In the genomic region with DNA sequence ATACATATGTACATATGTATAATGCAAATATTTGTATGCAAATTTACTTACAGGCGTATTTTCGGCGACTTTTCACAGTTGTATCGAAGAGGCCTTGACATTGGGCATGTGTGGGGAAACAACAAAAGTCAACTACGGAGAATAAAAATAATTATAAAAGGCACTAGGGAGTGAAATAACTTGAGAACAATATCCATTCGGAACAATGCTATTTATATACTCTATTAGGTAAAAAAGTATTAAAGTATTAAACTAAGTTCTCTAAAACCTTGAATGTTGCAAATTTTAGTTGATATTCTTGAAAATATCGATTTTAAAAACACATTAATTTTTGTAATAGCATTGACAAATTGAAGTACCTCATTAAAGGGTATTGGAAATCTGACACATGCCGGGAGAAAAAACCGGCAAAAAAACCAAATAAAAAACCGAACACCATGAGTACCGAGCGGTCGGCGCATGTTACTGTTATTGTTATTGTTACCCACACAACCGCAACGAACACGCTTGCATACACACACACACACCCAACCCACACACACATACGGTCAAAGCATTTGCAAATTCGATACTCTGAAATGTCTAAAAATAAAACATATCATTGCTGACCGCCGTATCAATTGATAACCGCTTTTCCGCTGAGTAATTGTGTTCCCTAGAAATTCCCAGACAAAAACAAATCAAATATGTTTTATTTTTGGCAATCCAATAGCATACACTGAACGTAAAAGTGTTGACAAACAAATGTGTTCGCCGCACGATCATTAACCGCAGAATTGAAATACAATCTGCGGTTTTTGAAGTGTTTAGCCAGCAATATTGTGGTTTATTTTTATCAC, we compare ENCODE assay signal across 1 fruit fly cellular context.
TF ChIP-seq lines count a peak whose summit lies in the region.

No protein-coding gene starts in this region.

TF ChIP-seq in whole organism, embryonic, 481 proteins besides CTCF, POLR2A, EP300 and RAD21 (continued from another document):
- TF ChIP-seq Bteb2 (GFP tag; optimal IDR thresholded peaks at IDR 0.05; lab: Kevin White, UChicago): peak; percentile 48
- TF ChIP-seq CG9727 (GFP tag; optimal IDR thresholded peaks at IDR 0.05; lab: Kevin White, UChicago): peak; percentile 40
- TF ChIP-seq CG2120 (GFP tag; optimal IDR thresholded peaks at IDR 0.05; lab: Kevin White, UChicago): peak; percentile 79
- TF ChIP-seq gsb (GFP tag; IDR thresholded peaks at IDR 0.05; lab: Robert Waterston, UW): no peak
- TF ChIP-seq CG7839 (tag; optimal IDR thresholded peaks at IDR 0.05; lab: Kevin White, UChicago): peak; percentile 42
- no peak for TF ChIP-seq Awh (GFP tag; IDR thresholded peaks at IDR 0.05; lab: Robert Waterston, UW)
- peak; percentile 42; the same call in 2 of the 3 replicates for TF ChIP-seq row (GFP tag; IDR thresholded peaks at IDR 0.05; lab: Robert Waterston, UW)
- peak; percentile 68 for TF ChIP-seq CG2678 (tag; optimal IDR thresholded peaks at IDR 0.05; lab: Kevin White, UChicago)
- no peak for TF ChIP-seq lola (GFP tag; optimal IDR thresholded peaks at IDR 0.05; lab: Kevin White, UChicago)
- TF ChIP-seq Ptx1 (GFP tag; IDR thresholded peaks at IDR 0.05; lab: Robert Waterston, UW): peak; percentile 26; the same call in 1 of the 2 replicates
- peak; percentile 25 for TF ChIP-seq CG15514 (GFP tag; optimal IDR thresholded peaks at IDR 0.05; lab: Kevin White, UChicago)
- peak; percentile 60 for TF ChIP-seq CG18619 (GFP tag; optimal IDR thresholded peaks at IDR 0.05; lab: Kevin White, UChicago)
- TF ChIP-seq pan (optimal IDR thresholded peaks at IDR 0.05; lab: Kevin White, UChicago): no peak
- peak in 1 of 2 experiments; percentile 70 for TF ChIP-seq pan (GFP tag; optimal IDR thresholded peaks at IDR 0.05 in 1 of 2, IDR thresholded peaks at IDR 0.05 in 1 of 2)
- peak; percentile 20 for TF ChIP-seq CG12659 (GFP tag; optimal IDR thresholded peaks at IDR 0.05; lab: Kevin White, UChicago)
- TF ChIP-seq CG8944 (GFP tag; optimal IDR thresholded peaks at IDR 0.05; lab: Kevin White, UChicago): no peak
- TF ChIP-seq CG11695 (GFP tag; IDR thresholded peaks at IDR 0.05; lab: Robert Waterston, UW): 0 out of 3 replicates have a peak, but pooled peaks have one; percentile 44
- TF ChIP-seq kni (GFP tag; optimal IDR thresholded peaks at IDR 0.05; lab: Kevin White, UChicago): no peak
- TF ChIP-seq bsh (GFP tag; optimal IDR thresholded peaks at IDR 0.05; lab: Kevin White, UChicago): peak in 1 of 2 experiments; percentile 46
- peak; percentile 34 for TF ChIP-seq cg (GFP tag; optimal IDR thresholded peaks at IDR 0.05; lab: Kevin White, UChicago)
- TF ChIP-seq bcd (GFP tag; optimal IDR thresholded peaks at IDR 0.05; lab: Kevin White, UChicago): peak; percentile 32
- TF ChIP-seq lilli (GFP tag; optimal IDR thresholded peaks at IDR 0.05; lab: Kevin White, UChicago): peak; percentile 49
- peak; percentile 71 for TF ChIP-seq CG32532 (GFP tag; IDR thresholded peaks at IDR 0.05; lab: Robert Waterston, UW)
